Worm (Caenorhabditis elegans): ENCODE measurements around the gene ulp-2.

ce11 chrII:5008033-5008432, 48.4 kb upstream of the ulp-2 start, which contains the start of gene F59A6.3:
- TF ChIP-seq him-1 (tag; optimal IDR thresholded peaks at IDR 0.05) (no peak), dao-5 (tag; optimal IDR thresholded peaks at IDR 0.05) (no peak), W03F9.2 (tag; optimal IDR thresholded peaks at IDR 0.05) (no peak)
